Worm (Caenorhabditis elegans): ENCODE data around the gene trd-1.

- TF ChIP-seq tbx-11 (GFP tag; IDR thresholded peaks at IDR 0.05) (no peak), ets-7 (tag; optimal IDR thresholded peaks at IDR 0.05) (no peak), aly-1 (tag; optimal IDR thresholded peaks at IDR 0.05) (no peak), ama-1 (optimal IDR thresholded peaks at IDR 0.05) (no peak), pes-1 (GFP tag; IDR thresholded peaks at IDR 0.05) (no peak), ceh-36 (tag; optimal IDR thresholded peaks at IDR 0.05) (no peak), flt-1 (GFP tag; IDR thresholded peaks at IDR 0.05) (no peak), hmg-4 (GFP tag; optimal IDR thresholded peaks at IDR 0.05) (no peak), sea-1 (GFP tag; conservative IDR thresholded peaks at IDR 0.05) (no peak), tbx-37 (GFP tag; conservative IDR thresholded peaks at IDR 0.05) (no peak), ceh-13 (GFP tag; optimal IDR thresholded peaks at IDR 0.05) (no peak), B0310.2 (tag; optimal IDR thresholded peaks at IDR 0.05) (no peak)
Measured at ce11 chrIII:7395354-7395753, 9.3 kb downstream of the trd-1 start, which contains the start of gene lgc-50.

Measured in whole organism, early embryonic.